Worm (Caenorhabditis elegans) whole organism, L2 larva: ENCODE measurements around the gene amx-1.
"Not testable (repeated sequence)": the region's sequence is repeated elsewhere in the genome, so short reads cannot be mapped to it uniquely, and the experiment has no call there.

ENCODE experiments used
- C34F6.9 ChIP-seq: fragments of 150-350 bp; optimal IDR thresholded peaks from 2 replicates; lab custom pipeline; 2014; ENCODE audit warnings: missing biosample characterization, missing genetic modification characterization
- F13H6.1 ChIP-seq: sonication (generic microtip); optimal IDR thresholded peaks from 2 replicates; lab custom pipeline; 2016; ENCODE audit warnings: missing genetic modification characterization, missing compliant biosample characterization
- Y55F3AM.14 ChIP-seq: fragments of 200-800 bp; sonication (Bioruptor generic); optimal IDR thresholded peaks from 2 replicates; lab custom pipeline; 2018; ENCODE audit warnings: mild to moderate bottlenecking, missing genetic modification characterization, missing compliant biosample characterization
- ZK546.5 ChIP-seq: sonication (generic microtip); optimal IDR thresholded peaks from 2 replicates; lab custom pipeline; 2017; ENCODE audit warnings: missing biosample characterization, missing genetic modification characterization
- alr-1 ChIP-seq: fragments of 150-350 bp; optimal IDR thresholded peaks from 2 replicates; lab custom pipeline; 2014; ENCODE audit warnings: missing biosample characterization, missing genetic modification characterization
- aly-2 ChIP-seq: fragments of 150-350 bp; optimal IDR thresholded peaks from 2 replicates; lab custom pipeline; 2014; ENCODE audit warnings: missing biosample characterization, missing genetic modification characterization
- ama-1 ChIP-seq: fragments of 150-350 bp; optimal IDR thresholded peaks from 2 replicates; lab custom pipeline; 2018; ENCODE audit warnings: inconsistent platforms
- blmp-1 ChIP-seq: sonication (generic microtip); optimal IDR thresholded peaks from 2 replicates; lab custom pipeline; 2017; ENCODE audit warnings: missing genetic modification characterization, mild to moderate bottlenecking, missing compliant biosample characterization, antibody characterized with exemption, moderate library complexity; ENCODE audit not compliant: insufficient read depth
- ceh-16 ChIP-seq: fragments of 150-350 bp; optimal IDR thresholded peaks from 2 replicates; lab custom pipeline; 2014; ENCODE audit warnings: missing biosample characterization, missing genetic modification characterization
- ceh-82 ChIP-seq: fragments of 150-350 bp; optimal IDR thresholded peaks from 2 replicates; lab custom pipeline; 2014; ENCODE audit warnings: missing biosample characterization, missing genetic modification characterization
- crh-2 ChIP-seq: sonication (generic microtip); optimal IDR thresholded peaks from 2 replicates; lab custom pipeline; 2017; ENCODE audit warnings: missing biosample characterization, missing genetic modification characterization
- dmd-4 ChIP-seq: sonication (generic microtip); optimal IDR thresholded peaks from 2 replicates; lab custom pipeline; 2017; ENCODE audit warnings: missing biosample characterization, missing genetic modification characterization
- egl-27 ChIP-seq: sonication (generic microtip); optimal IDR thresholded peaks from 3 replicates; lab custom pipeline; 2017; ENCODE audit warnings: missing biosample characterization, missing genetic modification reagents, missing genetic modification characterization
- elt-3 ChIP-seq: sonication (generic microtip); optimal IDR thresholded peaks from 2 replicates; lab custom pipeline; 2017; ENCODE audit warnings: missing biosample characterization, missing genetic modification characterization
- fos-1 ChIP-seq: fragments of 150-350 bp; optimal IDR thresholded peaks from 2 replicates; lab custom pipeline; 2014; ENCODE audit warnings: missing biosample characterization, missing genetic modification characterization
- gmeb-1 ChIP-seq: fragments of 150-350 bp; optimal IDR thresholded peaks from 2 replicates; lab custom pipeline; 2014; ENCODE audit warnings: missing biosample characterization, missing genetic modification characterization
- lin-11 ChIP-seq: fragments of 150-350 bp; sonication (generic microtip); optimal IDR thresholded peaks from 2 replicates; lab custom pipeline; 2014; ENCODE audit warnings: missing biosample characterization, missing genetic modification characterization, inconsistent platforms, mixed read lengths
- lin-13 ChIP-seq: fragments of 150-350 bp; optimal IDR thresholded peaks from 2 replicates; lab custom pipeline; 2014; ENCODE audit warnings: missing biosample characterization, missing genetic modification reagents, missing genetic modification characterization
- lsy-2 ChIP-seq, 2 experiments: fragments of 150-350 bp in 1 of 2; sonication (generic microtip) in 1 of 2; optimal IDR thresholded peaks; 2 replicates each; lab custom pipeline; 2014 to 2017; ENCODE audit warnings: missing biosample characterization in 2 of 2, missing genetic modification characterization in 2 of 2
- mab-5 ChIP-seq: fragments of 150-350 bp; optimal IDR thresholded peaks from 2 replicates; lab custom pipeline; 2014; ENCODE audit warnings: missing biosample characterization, missing genetic modification characterization
- mdl-1 ChIP-seq, 2 experiments: fragments of 150-350 bp in 1 of 2; sonication (generic microtip) in 1 of 2; optimal IDR thresholded peaks; 2 replicates each; lab custom pipeline; 2017; ENCODE audit warnings: missing biosample characterization in 2 of 2, missing genetic modification characterization in 2 of 2
- nhr-10 ChIP-seq: sonication (generic microtip); optimal IDR thresholded peaks from 2 replicates; lab custom pipeline; 2017; ENCODE audit warnings: missing biosample characterization, missing genetic modification characterization
- nhr-12 ChIP-seq: fragments of 150-350 bp; optimal IDR thresholded peaks from 2 replicates; lab custom pipeline; 2014; ENCODE audit warnings: missing biosample characterization, missing genetic modification characterization
- nhr-129 ChIP-seq: fragments of 150-350 bp; optimal IDR thresholded peaks from 2 replicates; lab custom pipeline; 2014; ENCODE audit warnings: missing biosample characterization, missing genetic modification characterization
- nhr-21 ChIP-seq: fragments of 150-350 bp; optimal IDR thresholded peaks from 2 replicates; lab custom pipeline; 2014; ENCODE audit warnings: missing biosample characterization, missing genetic modification characterization
- nhr-237 ChIP-seq: fragments of 150-350 bp; optimal IDR thresholded peaks from 2 replicates; lab custom pipeline; 2014; ENCODE audit warnings: missing biosample characterization, missing genetic modification characterization
- nhr-25 ChIP-seq: fragments of 150-350 bp; sonication (generic microtip); optimal IDR thresholded peaks from 3 replicates; lab custom pipeline; 2014; ENCODE audit warnings: missing biosample characterization, missing genetic modification characterization
- nhr-6 ChIP-seq: fragments of 150-350 bp; optimal IDR thresholded peaks from 2 replicates; lab custom pipeline; 2014; ENCODE audit warnings: missing biosample characterization, missing genetic modification characterization
- peb-1 ChIP-seq: fragments of 150-350 bp; optimal IDR thresholded peaks from 2 replicates; lab custom pipeline; 2014; ENCODE audit warnings: missing biosample characterization, missing genetic modification characterization
- sem-4 ChIP-seq: fragments of 150-350 bp; optimal IDR thresholded peaks from 2 replicates; lab custom pipeline; 2014; ENCODE audit warnings: missing biosample characterization, missing genetic modification reagents, missing genetic modification characterization
- sma-3 ChIP-seq: sonication (generic microtip); optimal IDR thresholded peaks from 2 replicates; lab custom pipeline; 2016; ENCODE audit warnings: missing genetic modification reagents, missing genetic modification characterization, missing compliant biosample characterization
- sma-9 ChIP-seq, 2 experiments: fragments of 150-350 bp in 1 of 2; sonication (generic microtip) in 1 of 2; optimal IDR thresholded peaks; 2 replicates each; lab custom pipeline; 2014 to 2016; ENCODE audit warnings: missing genetic modification characterization in 2 of 2, mild to moderate bottlenecking in 1 of 2, missing biosample characterization in 1 of 2, missing compliant biosample characterization in 1 of 2, missing genetic modification reagents in 1 of 2, moderate library complexity in 1 of 2
- snpc-4 ChIP-seq: fragments of 150-350 bp; optimal IDR thresholded peaks from 2 replicates; lab custom pipeline; 2014; ENCODE audit warnings: missing biosample characterization, missing genetic modification characterization
- unc-39 ChIP-seq: fragments of 150-350 bp; optimal IDR thresholded peaks from 2 replicates; lab custom pipeline; 2014; ENCODE audit warnings: missing biosample characterization, missing genetic modification characterization
- unc-55 ChIP-seq: fragments of 150-350 bp; sonication (generic microtip); optimal IDR thresholded peaks from 3 replicates; lab custom pipeline; 2014; ENCODE audit warnings: missing biosample characterization, missing genetic modification reagents, missing genetic modification characterization
- unc-62 ChIP-seq: fragments of 150-350 bp; optimal IDR thresholded peaks from 2 replicates; lab custom pipeline; 2014; ENCODE audit warnings: missing biosample characterization, missing genetic modification reagents, missing genetic modification characterization
- zag-1 ChIP-seq: fragments of 150-350 bp; optimal IDR thresholded peaks from 2 replicates; lab custom pipeline; 2014; ENCODE audit warnings: missing biosample characterization, missing genetic modification characterization
- ztf-4 ChIP-seq: fragments of 150-350 bp; optimal IDR thresholded peaks from 2 replicates; lab custom pipeline; 2014; ENCODE audit warnings: missing biosample characterization, missing genetic modification characterization

amx-1 gene

DNA sequence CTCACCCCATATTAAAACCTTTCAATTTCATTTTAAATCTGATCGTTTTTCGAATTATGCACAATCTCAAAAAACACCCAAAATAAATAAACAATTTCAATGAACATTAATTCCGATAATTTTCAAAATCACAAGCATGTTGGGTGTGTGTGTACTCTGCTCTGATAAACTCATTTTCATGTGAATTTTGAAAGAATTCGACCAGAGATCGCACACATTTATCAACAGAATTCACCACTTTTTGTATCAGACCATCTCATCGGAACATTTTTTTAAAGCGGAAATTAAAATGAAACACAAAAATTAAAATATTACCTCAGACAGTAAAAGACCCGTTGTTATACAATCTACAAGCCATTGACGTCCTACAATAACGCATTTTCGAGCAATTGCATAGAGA is 35.8 kb downstream of the amx-1 start:
- TF ChIP-seq sma-9 (GFP tag; optimal IDR thresholded peaks at IDR 0.05; lab: Kevin White, UChicago) = peak; percentile 58
- not testable (repeated sequence) for TF ChIP-seq sma-9 (tag; optimal IDR thresholded peaks at IDR 0.05; lab: Kevin White, UChicago)

DNA sequence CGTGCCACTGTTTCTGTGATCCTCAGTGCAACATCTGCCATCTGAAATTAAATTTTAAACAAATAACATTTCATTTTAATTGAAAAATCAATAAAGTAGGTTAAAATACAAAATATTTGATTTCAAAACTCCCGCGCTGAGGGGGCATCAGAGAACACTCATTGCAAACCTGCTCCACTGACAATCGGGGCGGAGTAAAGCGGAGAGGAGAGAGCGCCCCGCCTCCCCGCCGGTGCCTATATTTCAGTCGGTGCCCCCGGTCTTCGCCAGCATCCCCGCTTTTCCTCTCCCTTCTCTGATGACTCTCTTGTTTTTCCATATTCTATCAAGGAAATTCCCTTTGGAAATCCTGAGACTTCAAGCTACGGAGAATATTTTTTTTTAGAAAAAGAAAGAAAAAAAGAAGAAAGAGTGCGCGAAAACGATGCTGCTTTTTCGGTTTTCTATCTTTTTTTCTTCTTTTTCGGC is 40.7 kb downstream of the amx-1 start, which contains the start of gene brc-1:
brc-1 (minus strand) TSS at position 51 of the 468 bp plus-strand sequence.
- peak; percentile 63 for TF ChIP-seq nhr-25 (tag; lab: Kevin White, UChicago)
- peak; percentile 78 for TF ChIP-seq F13H6.1 (tag; lab: Kevin White, UChicago)
- TF ChIP-seq unc-39 (tag; lab: Kevin White, UChicago) = peak; percentile 40
- peak; percentile 92 for TF ChIP-seq lin-11 (tag; lab: Kevin White, UChicago)
- TF ChIP-seq peb-1 = no peak
- peak; percentile 92 for TF ChIP-seq crh-2 (tag; lab: Kevin White, UChicago)
- TF ChIP-seq egl-27 (tag; lab: Kevin White, UChicago) = peak; percentile 53
- TF ChIP-seq mdl-1 (tag; optimal IDR thresholded peaks at IDR 0.05; lab: Kevin White, UChicago) = peak; percentile 37 to 62
- TF ChIP-seq sma-3 (GFP tag; lab: Kevin White, UChicago) = peak; percentile 71
- TF ChIP-seq ceh-82 (tag; lab: Kevin White, UChicago) = peak; percentile 73
- TF ChIP-seq nhr-129 = peak; percentile 83
- peak; percentile 95 for TF ChIP-seq lin-13 (GFP tag; lab: Kevin White, UChicago)
- peak; percentile 82 for TF ChIP-seq fos-1
- TF ChIP-seq nhr-6 (tag; lab: Kevin White, UChicago) = peak; percentile 50
- peak; percentile 93 for TF ChIP-seq ama-1 (lab: Kevin White, UChicago)
- TF ChIP-seq nhr-10 (tag; lab: Kevin White, UChicago) = peak; percentile 32
- TF ChIP-seq gmeb-1 (tag; lab: Kevin White, UChicago) = peak; percentile 93
- TF ChIP-seq mab-5 (tag; lab: Kevin White, UChicago) = peak; percentile 85
- TF ChIP-seq C34F6.9 = peak; percentile 89
- TF ChIP-seq dmd-4 (tag; lab: Kevin White, UChicago) = no peak
- no peak for TF ChIP-seq unc-62 (GFP tag; lab: Kevin White, UChicago)
- TF ChIP-seq zag-1 (tag; lab: Kevin White, UChicago) = peak; percentile 86
- no peak for TF ChIP-seq aly-2 (tag; lab: Kevin White, UChicago)
- peak; percentile 70 for TF ChIP-seq ceh-16 (tag; lab: Kevin White, UChicago)
- peak; percentile 69 for TF ChIP-seq ztf-4
- no peak for TF ChIP-seq nhr-12
- TF ChIP-seq nhr-21 = peak; percentile 74
- peak; percentile 83 to 96 for TF ChIP-seq lsy-2 (tag; optimal IDR thresholded peaks at IDR 0.05; lab: Kevin White, UChicago)
- TF ChIP-seq blmp-1 (tag; lab: Kevin White, UChicago) = peak; percentile 66
- peak; percentile 82 for TF ChIP-seq sma-9 (GFP tag; optimal IDR thresholded peaks at IDR 0.05; lab: Kevin White, UChicago)
- no peak for TF ChIP-seq sma-9 (tag; optimal IDR thresholded peaks at IDR 0.05; lab: Kevin White, UChicago)
- no peak for TF ChIP-seq elt-3 (tag; lab: Kevin White, UChicago)
- TF ChIP-seq unc-55 = peak; percentile 98
- TF ChIP-seq ZK546.5 (tag; lab: Kevin White, UChicago) = peak; percentile 52
- peak; percentile 86 for TF ChIP-seq Y55F3AM.14
- peak; percentile 68 for TF ChIP-seq snpc-4
- no peak for TF ChIP-seq alr-1 (tag; lab: Kevin White, UChicago)
- TF ChIP-seq sem-4 = peak; percentile 74
- TF ChIP-seq nhr-237 (tag; lab: Kevin White, UChicago) = no peak

DNA sequence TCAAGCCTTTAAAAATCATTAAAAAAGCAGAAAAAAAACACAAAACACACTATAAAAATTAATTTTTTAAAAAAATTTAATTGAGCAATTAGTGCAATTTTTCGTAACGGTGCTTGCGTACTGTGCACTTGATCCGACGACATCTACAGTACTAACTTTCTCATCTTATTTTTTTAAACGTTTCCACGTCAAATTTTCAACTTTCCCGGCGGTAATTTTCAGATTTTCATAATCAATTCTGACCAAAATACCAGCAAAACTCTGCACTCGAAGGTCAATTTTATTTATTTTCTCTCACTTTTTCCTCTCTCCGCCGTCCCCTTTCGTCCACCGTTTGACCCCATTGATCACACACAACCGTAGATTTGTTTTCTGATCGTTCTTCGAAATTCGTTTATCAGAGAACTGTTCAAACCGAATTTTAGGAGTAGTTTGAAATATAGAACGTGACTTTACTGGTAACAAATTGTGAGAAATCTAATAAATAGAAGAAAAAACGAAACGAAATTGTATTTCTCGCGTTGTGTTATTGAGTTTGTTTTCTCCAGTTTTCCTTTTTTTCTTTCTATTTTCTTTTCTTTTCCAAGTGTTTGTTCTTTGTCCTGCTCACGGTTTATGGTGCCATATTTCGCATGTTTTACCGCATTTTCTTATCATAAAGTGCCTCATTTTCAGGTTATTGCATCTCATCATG is 41.8 kb downstream of the amx-1 start, which contains the start of gene acs-19:
acs-19 (plus strand) TSS at position 676 of the 694 bp plus-strand sequence.
- TF ChIP-seq nhr-129 = peak; percentile 14
- no peak for TF ChIP-seq unc-62 (GFP tag; lab: Kevin White, UChicago)
- TF ChIP-seq unc-55 = no peak
- peak; percentile 25 for TF ChIP-seq Y55F3AM.14
- peak; percentile 32 for TF ChIP-seq crh-2 (tag; lab: Kevin White, UChicago)
- TF ChIP-seq F13H6.1 (tag; lab: Kevin White, UChicago) = no peak
- peak; percentile 17 for TF ChIP-seq ztf-4
- TF ChIP-seq C34F6.9 = peak; percentile 29
- peak; percentile 38 for TF ChIP-seq sem-4
- TF ChIP-seq nhr-6 (tag; lab: Kevin White, UChicago) = peak; percentile 35
- TF ChIP-seq lin-13 (GFP tag; lab: Kevin White, UChicago) = peak; percentile 20
- peak in 1 of 2 experiments; percentile 35 for TF ChIP-seq lsy-2 (tag; optimal IDR thresholded peaks at IDR 0.05; lab: Kevin White, UChicago)
- no peak for TF ChIP-seq elt-3 (tag; lab: Kevin White, UChicago)
